Worm (Caenorhabditis elegans) whole organism, L1 larva: ENCODE data around the gene wdr-83.

Experiments used
- C16A3.4 ChIP-seq: fragments of 150-350 bp; optimal IDR thresholded peaks from 2 replicates; lab custom pipeline; 2014; ENCODE audit warnings: missing biosample characterization, missing genetic modification characterization
- C34B4.2 ChIP-seq: sonication (generic microtip); optimal IDR thresholded peaks from 2 replicates; lab custom pipeline; 2017; ENCODE audit warnings: mild to moderate bottlenecking, missing genetic modification characterization, missing compliant biosample characterization
- aly-2 ChIP-seq: fragments of 150-350 bp; optimal IDR thresholded peaks from 2 replicates; lab custom pipeline; 2014; ENCODE audit warnings: missing biosample characterization, missing genetic modification characterization
- blmp-1 ChIP-seq: fragments of 150-350 bp; optimal IDR thresholded peaks from 2 replicates; lab custom pipeline; 2014; ENCODE audit warnings: missing biosample characterization, missing genetic modification characterization
- ceh-63 ChIP-seq: fragments of 200-800 bp; sonication (Bioruptor generic); optimal IDR thresholded peaks from 2 replicates; lab custom pipeline; 2018; ENCODE audit warnings: mild to moderate bottlenecking, missing genetic modification characterization, missing compliant biosample characterization
- ceh-82 ChIP-seq, 3 experiments: fragments of 150-350 bp in 1 of 3; sonication (generic microtip) in 2 of 3; optimal IDR thresholded peaks; 2 replicates each; lab custom pipeline; 2014 to 2017; ENCODE audit warnings: missing biosample characterization in 3 of 3, missing genetic modification characterization in 3 of 3
- ces-1 ChIP-seq: fragments of 150-350 bp; optimal IDR thresholded peaks from 2 replicates; lab custom pipeline; 2014; ENCODE audit warnings: missing biosample characterization, missing genetic modification reagents, missing genetic modification characterization
- dpl-1 ChIP-seq, 3 experiments: fragments of 150-350 bp in 2 of 3; sonication (generic microtip) in 1 of 3; optimal IDR thresholded peaks; 2 replicates each; lab custom pipeline; 2014 to 2017; ENCODE audit warnings: missing biosample characterization in 3 of 3, missing genetic modification characterization in 3 of 3, missing genetic modification reagents in 3 of 3
- dsc-1 ChIP-seq: sonication (generic microtip); optimal IDR thresholded peaks from 2 replicates; lab custom pipeline; 2016; ENCODE audit warnings: mild to moderate bottlenecking, missing genetic modification characterization, missing compliant biosample characterization
- efl-1 ChIP-seq, 4 experiments: fragments of 150-350 bp; optimal IDR thresholded peaks in 3 of 4; peaks in 1 of 4; 1 replicate in 1 of 4; 2 replicates in 3 of 4; lab custom pipeline; 2014; ENCODE audit warnings: missing biosample characterization in 2 of 4, missing genetic modification characterization in 2 of 4, missing genetic modification reagents in 2 of 4
- egl-13 ChIP-seq: sonication (generic microtip); optimal IDR thresholded peaks from 2 replicates; lab custom pipeline; 2016; ENCODE audit warnings: missing genotype, missing genetic modification reagents, missing genetic modification characterization, missing compliant biosample characterization
- elt-2 ChIP-seq: sonication (generic microtip); optimal IDR thresholded peaks from 2 replicates; lab custom pipeline; 2016; ENCODE audit warnings: missing genetic modification characterization, mild to moderate bottlenecking, inconsistent platforms, missing compliant biosample characterization, missing genetic modification reagents
- elt-3 ChIP-seq, 6 experiments: fragments of 150-350 bp in 1 of 6; sonication (generic microtip); optimal IDR thresholded peaks; 2 replicates each; lab custom pipeline; 2017 to 2018; ENCODE audit warnings: missing biosample characterization in 6 of 6, missing genetic modification characterization in 6 of 6, inconsistent platforms in 1 of 6
- ets-5 ChIP-seq: fragments of 200-800 bp; sonication (Bioruptor generic); IDR thresholded peaks from 2 replicates; pipeline ENCODE4 v1.3.6; 2022; ENCODE audit warnings: missing genetic modification characterization, missing compliant biosample characterization
- fkh-10 ChIP-seq: sonication (generic microtip); optimal IDR thresholded peaks from 2 replicates; lab custom pipeline; 2017; ENCODE audit warnings: missing biosample characterization, missing genetic modification reagents, missing genetic modification characterization
- fos-1 ChIP-seq: fragments of 150-350 bp; optimal IDR thresholded peaks from 2 replicates; lab custom pipeline; 2014; ENCODE audit warnings: missing biosample characterization, missing genetic modification characterization
- grh-1 ChIP-seq: fragments of 200-800 bp; sonication (Bioruptor generic); IDR thresholded peaks from 2 replicates; pipeline ENCODE4 v1.3.6; 2022; ENCODE audit warnings: missing genetic modification reagents, missing genetic modification characterization, missing compliant biosample characterization
- hlh-17 ChIP-seq: fragments of 200-800 bp; sonication (Bioruptor generic); optimal IDR thresholded peaks from 2 replicates; lab custom pipeline; 2018; ENCODE audit warnings: missing genetic modification characterization, mild to moderate bottlenecking, missing compliant biosample characterization, moderate library complexity, borderline replicate concordance
- hpl-2 ChIP-seq: fragments of 150-350 bp; optimal IDR thresholded peaks from 2 replicates; lab custom pipeline; 2014; ENCODE audit warnings: missing biosample characterization, missing genetic modification reagents, missing genetic modification characterization
- irx-1 ChIP-seq: sonication (generic microtip); optimal IDR thresholded peaks from 2 replicates; lab custom pipeline; 2016; ENCODE audit warnings: missing genetic modification characterization, missing compliant biosample characterization
- lin-15B ChIP-seq: fragments of 150-350 bp; sonication (generic microtip); optimal IDR thresholded peaks from 3 replicates; lab custom pipeline; 2014; ENCODE audit warnings: missing biosample characterization, missing genetic modification characterization
- lin-35 ChIP-seq, 2 experiments: fragments of 150-350 bp; optimal IDR thresholded peaks; 2 replicates each; lab custom pipeline; 2014; ENCODE audit warnings: missing biosample characterization in 2 of 2, missing genetic modification characterization in 2 of 2, missing genetic modification reagents in 2 of 2
- lir-3 ChIP-seq: sonication (generic microtip); optimal IDR thresholded peaks from 2 replicates; lab custom pipeline; 2016; ENCODE audit warnings: mild to moderate bottlenecking, missing genetic modification characterization, moderate library complexity, missing compliant biosample characterization; ENCODE audit not compliant: poor library complexity
- lsy-2 ChIP-seq, 2 experiments: fragments of 150-350 bp; optimal IDR thresholded peaks; 2 replicates each; lab custom pipeline; 2014; ENCODE audit warnings: missing biosample characterization in 2 of 2, missing genetic modification characterization in 2 of 2
- mdl-1 ChIP-seq, 2 experiments: fragments of 150-350 bp; optimal IDR thresholded peaks; 2 replicates each; lab custom pipeline; 2014 to 2017; ENCODE audit warnings: missing biosample characterization in 2 of 2, missing genetic modification characterization in 2 of 2, inconsistent platforms in 1 of 2
- nhr-12 ChIP-seq: sonication (generic microtip); optimal IDR thresholded peaks from 2 replicates; lab custom pipeline; 2017; ENCODE audit warnings: missing biosample characterization, missing genetic modification characterization
- nhr-20 ChIP-seq: sonication (generic microtip); optimal IDR thresholded peaks from 2 replicates; lab custom pipeline; 2016; ENCODE audit warnings: mild to moderate bottlenecking, missing genetic modification characterization, missing compliant biosample characterization
- nhr-237 ChIP-seq: fragments of 150-350 bp; optimal IDR thresholded peaks from 2 replicates; lab custom pipeline; 2014; ENCODE audit warnings: missing biosample characterization, missing genetic modification characterization
- nhr-28 ChIP-seq: fragments of 150-350 bp; optimal IDR thresholded peaks from 2 replicates; lab custom pipeline; 2014; ENCODE audit warnings: missing biosample characterization, missing genetic modification characterization
- nhr-71 ChIP-seq: sonication (generic microtip); optimal IDR thresholded peaks from 2 replicates; lab custom pipeline; 2016; ENCODE audit warnings: mild to moderate bottlenecking, missing genetic modification characterization, moderate library complexity, missing compliant biosample characterization
- nhr-76 ChIP-seq: sonication (generic microtip); optimal IDR thresholded peaks from 2 replicates; lab custom pipeline; 2017; ENCODE audit warnings: missing biosample characterization, missing genetic modification characterization
- nhr-77 ChIP-seq: fragments of 150-350 bp; optimal IDR thresholded peaks from 2 replicates; lab custom pipeline; 2014; ENCODE audit warnings: missing biosample characterization, missing genetic modification characterization
- nhr-90 ChIP-seq: sonication (generic microtip); optimal IDR thresholded peaks from 2 replicates; lab custom pipeline; 2016; ENCODE audit warnings: mild to moderate bottlenecking, missing genetic modification characterization, missing compliant biosample characterization; ENCODE audit not compliant: poor library complexity
- pag-3 ChIP-seq: sonication (generic microtip); optimal IDR thresholded peaks from 2 replicates; lab custom pipeline; 2017; ENCODE audit warnings: missing genetic modification characterization, mild to moderate bottlenecking, missing compliant biosample characterization, antibody characterized with exemption, borderline replicate concordance; ENCODE audit not compliant: insufficient read depth
- pax-3 ChIP-seq: fragments of 200-800 bp; sonication (Bioruptor generic); optimal IDR thresholded peaks from 2 replicates; lab custom pipeline; 2018; ENCODE audit warnings: mild to moderate bottlenecking, missing genetic modification characterization, moderate library complexity, missing compliant biosample characterization
- rnt-1 ChIP-seq: sonication (generic microtip); optimal IDR thresholded peaks from 2 replicates; lab custom pipeline; 2016; ENCODE audit warnings: mild to moderate bottlenecking, missing genetic modification characterization, moderate library complexity, missing compliant biosample characterization
- skn-1 ChIP-seq: fragments of 150-350 bp; optimal IDR thresholded peaks from 2 replicates; lab custom pipeline; 2014; ENCODE audit warnings: missing biosample characterization, missing genetic modification characterization
- snu-23 ChIP-seq: sonication (generic microtip); optimal IDR thresholded peaks from 2 replicates; lab custom pipeline; 2016; ENCODE audit warnings: missing genetic modification characterization, missing compliant biosample characterization
- unc-30 ChIP-seq: sonication (generic microtip); optimal IDR thresholded peaks from 2 replicates; lab custom pipeline; 2017; ENCODE audit warnings: missing biosample characterization, missing genetic modification characterization
- unc-86 ChIP-seq: sonication (generic microtip); optimal IDR thresholded peaks from 2 replicates; lab custom pipeline; 2016; ENCODE audit warnings: missing genetic modification characterization, missing compliant biosample characterization
- unc-98 ChIP-seq: fragments of 200-800 bp; sonication (Bioruptor generic); IDR thresholded peaks from 2 replicates; pipeline ENCODE4 v1.3.6; 2022; ENCODE audit warnings: missing genetic modification characterization, missing compliant biosample characterization
- xbp-1 ChIP-seq: sonication (generic microtip); optimal IDR thresholded peaks from 2 replicates; lab custom pipeline; 2016; ENCODE audit warnings: missing genetic modification characterization, missing compliant biosample characterization
- zag-1 ChIP-seq: fragments of 150-350 bp; optimal IDR thresholded peaks from 2 replicates; lab custom pipeline; 2014; ENCODE audit warnings: missing biosample characterization, missing genetic modification characterization
- ztf-4 ChIP-seq: fragments of 150-350 bp; optimal IDR thresholded peaks from 2 replicates; lab custom pipeline; 2014; ENCODE audit warnings: missing biosample characterization, missing genetic modification characterization

wdr-83 gene

ce11 chrII:5019389-5020108 is 12.0 kb downstream of the wdr-83 start (continued):
- no peak for TF ChIP-seq hlh-17 (GFP tag; lab: Kevin White, UChicago)
- peak; percentile 57 for TF ChIP-seq nhr-20
- peak; percentile 10 to 60 for TF ChIP-seq lsy-2 (tag; optimal IDR thresholded peaks at IDR 0.05; lab: Kevin White, UChicago)
- TF ChIP-seq mdl-1 (tag; optimal IDR thresholded peaks at IDR 0.05; lab: Kevin White, UChicago) = peak in 1 of 2 experiments; percentile 23

ce11 chrII:5018578-5018977 is 12.9 kb downstream of the wdr-83 start:
- TF ChIP-seq efl-1 (optimal IDR thresholded peaks at IDR 0.05; lab: Kevin White, UChicago) (no peak), efl-1 (GFP tag; optimal IDR thresholded peaks at IDR 0.05 in 1 of 2; lab: Kevin White, UChicago) (peak in 1 of 2 experiments; percentile 88), irx-1 (tag; lab: Kevin White, UChicago) (no peak)
- TF ChIP-seq, all 84 proteins: peak for 1

DNA sequence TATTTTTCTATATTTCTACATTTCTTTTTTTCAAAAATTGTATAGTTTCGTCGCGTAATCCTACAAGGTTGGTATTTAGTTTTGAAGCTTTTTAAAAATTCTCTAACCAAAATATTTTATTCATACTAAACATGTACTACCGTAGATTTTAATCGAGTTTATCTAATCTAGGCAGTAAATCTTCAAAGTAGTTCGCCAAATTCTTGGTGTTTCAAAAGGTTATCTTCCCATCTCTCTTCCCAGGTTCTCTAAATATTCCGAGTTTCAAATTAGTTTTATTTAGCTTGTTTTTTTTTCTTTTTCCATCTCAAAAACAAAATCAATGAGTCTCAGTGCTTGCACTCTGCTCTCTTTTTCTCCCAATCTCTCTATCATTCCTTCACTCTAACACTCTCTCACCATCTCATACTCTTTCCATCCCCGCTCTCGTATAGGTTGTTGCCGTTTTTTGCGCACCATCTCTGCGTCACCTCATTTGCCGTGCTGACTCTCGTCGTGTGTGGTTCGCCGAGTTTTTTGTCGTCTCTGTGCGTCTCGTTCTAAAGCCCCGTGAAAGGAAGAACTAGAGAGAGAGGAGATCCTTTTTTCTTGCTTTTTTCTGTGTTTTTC is 14.4 kb downstream of the wdr-83 start:
- TF ChIP-seq xbp-1 (tag; lab: Kevin White, UChicago) = peak; percentile 38
- TF ChIP-seq egl-13 (tag; lab: Kevin White, UChicago) = peak; percentile 48
- TF ChIP-seq ceh-82 (tag; optimal IDR thresholded peaks at IDR 0.05; lab: Kevin White, UChicago) = peak; percentile 51 to 68 (median 61)
- peak; percentile 16 for TF ChIP-seq ztf-4 (tag; lab: Kevin White, UChicago)
- TF ChIP-seq skn-1 (tag; lab: Kevin White, UChicago) = peak; percentile 65
- no peak for TF ChIP-seq nhr-28 (tag; lab: Kevin White, UChicago)
- TF ChIP-seq snu-23 (GFP tag; lab: Kevin White, UChicago) = peak; percentile 83
- TF ChIP-seq nhr-237 (tag; lab: Kevin White, UChicago) = no peak
- peak; percentile 66 to 70 for TF ChIP-seq lin-35 (GFP tag; optimal IDR thresholded peaks at IDR 0.05; lab: Kevin White, UChicago)
- TF ChIP-seq lin-15B = no peak
- TF ChIP-seq unc-98 (GFP tag; lab: Robert Waterston, UW) = no peak
- TF ChIP-seq grh-1 (GFP tag; lab: Robert Waterston, UW) = no peak
- peak; percentile 72 to 79 for TF ChIP-seq efl-1 (optimal IDR thresholded peaks at IDR 0.05; lab: Kevin White, UChicago)
- TF ChIP-seq efl-1 (GFP tag; optimal IDR thresholded peaks at IDR 0.05 in 1 of 2; lab: Kevin White, UChicago) = peak; percentile 28 to 92
- peak; percentile 22 to 48 (median 45) for TF ChIP-seq dpl-1 (GFP tag; optimal IDR thresholded peaks at IDR 0.05; lab: Kevin White, UChicago)
- TF ChIP-seq ces-1 (GFP tag; lab: Kevin White, UChicago) = no peak
- TF ChIP-seq nhr-90 (tag; lab: Kevin White, UChicago) = peak; percentile 35
- peak; percentile 75 for TF ChIP-seq unc-86 (tag; lab: Kevin White, UChicago)
- no peak for TF ChIP-seq C34B4.2 (tag; lab: Kevin White, UChicago)
- TF ChIP-seq aly-2 (tag; lab: Kevin White, UChicago) = no peak
- TF ChIP-seq nhr-77 (tag; lab: Kevin White, UChicago) = peak; percentile 16
- peak; percentile 8 for TF ChIP-seq fkh-10 (GFP tag; lab: Kevin White, UChicago)
- TF ChIP-seq lir-3 (tag; lab: Kevin White, UChicago) = peak; percentile 26
- TF ChIP-seq fos-1 = peak; percentile 14
- TF ChIP-seq C16A3.4 (tag; lab: Kevin White, UChicago) = peak; percentile 11
- no peak for TF ChIP-seq ceh-63 (GFP tag; lab: Kevin White, UChicago)
- TF ChIP-seq rnt-1 (tag; lab: Kevin White, UChicago) = peak; percentile 47
- no peak for TF ChIP-seq zag-1 (tag; lab: Kevin White, UChicago)
- TF ChIP-seq ets-5 (GFP tag; lab: Robert Waterston, UW) = no peak
- TF ChIP-seq pax-3 (tag; lab: Kevin White, UChicago) = no peak
- TF ChIP-seq nhr-20 = peak; percentile 58
- no peak for TF ChIP-seq hpl-2 (GFP tag; lab: Kevin White, UChicago)
- peak; percentile 83 for TF ChIP-seq elt-2 (tag; lab: Kevin White, UChicago)
- peak; percentile 35 for TF ChIP-seq dsc-1 (tag; lab: Kevin White, UChicago)
- TF ChIP-seq blmp-1 (tag; lab: Kevin White, UChicago) = peak; percentile 20
- TF ChIP-seq elt-3 (tag; optimal IDR thresholded peaks at IDR 0.05; lab: Kevin White, UChicago) = peak in 2 of 6 experiments; percentile 9 to 53
- TF ChIP-seq lsy-2 (tag; optimal IDR thresholded peaks at IDR 0.05; lab: Kevin White, UChicago) = peak; percentile 67 to 76
- peak; percentile 81 for TF ChIP-seq nhr-71 (tag; lab: Kevin White, UChicago)
- no peak for TF ChIP-seq nhr-12
- no peak for TF ChIP-seq unc-30
- TF ChIP-seq pag-3 (tag; lab: Kevin White, UChicago) = no peak
- TF ChIP-seq irx-1 (tag; lab: Kevin White, UChicago) = peak; percentile 49
- TF ChIP-seq nhr-76 (tag; lab: Kevin White, UChicago) = no peak
